Fruit fly (Drosophila melanogaster) Kc167 (cell line): ENCODE measurements around the gene caps.

Experiments used
- Myc ChIP-seq: fragments of >200 bp; optimal IDR thresholded peaks from 2 replicates; lab custom pipeline; 2017; ENCODE audit warnings: missing external identifiers
- Sin3A ChIP-seq: fragments of >200 bp; optimal IDR thresholded peaks from 2 replicates; lab custom pipeline; 2018; ENCODE audit warnings: missing external identifiers
- h ChIP-seq: fragments of >200 bp; optimal IDR thresholded peaks from 3 replicates; lab custom pipeline; 2018; ENCODE audit warnings: missing external identifiers
- insv ChIP-seq: fragments of >200 bp; optimal IDR thresholded peaks from 3 replicates; lab custom pipeline; 2018; ENCODE audit warnings: missing external identifiers
- psq ChIP-seq: fragments of >200 bp; optimal IDR thresholded peaks from 2 replicates; lab custom pipeline; 2017; ENCODE audit warnings: missing external identifiers
- ttk ChIP-seq: sonication (Bioruptor generic); optimal IDR thresholded peaks from 2 replicates; lab custom pipeline; 2017; ENCODE audit warnings: missing external identifiers

caps gene

dm6 chr3L:13217395-13217794 lies 11.1 kb upstream of the caps start:
- TF ChIP-seq psq = no peak
- no peak for TF ChIP-seq insv (lab: Kevin White, UChicago)
- TF ChIP-seq h (lab: Kevin White, UChicago) = no peak
- TF ChIP-seq ttk (lab: Kevin White, UChicago) = no peak
- no peak for TF ChIP-seq Myc (lab: Kevin White, UChicago)
- TF ChIP-seq Sin3A (lab: Kevin White, UChicago) = no peak

- TF ChIP-seq insv (lab: Kevin White, UChicago) (no peak), ttk (lab: Kevin White, UChicago) (no peak), psq (no peak), Myc (lab: Kevin White, UChicago) (no peak), h (lab: Kevin White, UChicago) (no peak), Sin3A (lab: Kevin White, UChicago) (no peak)
Observed at dm6 chr3L:13217968-13218367, 10.5 kb upstream of the caps start.

dm6 chr3L:13223360-13224028 lies 5.0 kb upstream of the caps start:
- no peak for TF ChIP-seq Myc (lab: Kevin White, UChicago)

- no peak for TF ChIP-seq insv (lab: Kevin White, UChicago)
- TF ChIP-seq Myc (lab: Kevin White, UChicago) = no peak
- no peak for TF ChIP-seq Sin3A (lab: Kevin White, UChicago)
- TF ChIP-seq ttk (lab: Kevin White, UChicago) = no peak
- TF ChIP-seq h (lab: Kevin White, UChicago) = no peak
- TF ChIP-seq psq = no peak
Observed at dm6 chr3L:13226894-13227293, 1.6 kb upstream of the caps start.

- TF ChIP-seq insv (lab: Kevin White, UChicago) (no peak), psq (no peak), h (lab: Kevin White, UChicago) (no peak), ttk (lab: Kevin White, UChicago) (no peak), Sin3A (lab: Kevin White, UChicago) (no peak), Myc (lab: Kevin White, UChicago) (no peak)
Observed at dm6 chr3L:13227594-13228501, 644 bp upstream of the caps start.

- TF ChIP-seq ttk (lab: Kevin White, UChicago) = no peak
- no peak for TF ChIP-seq psq
- TF ChIP-seq Sin3A (lab: Kevin White, UChicago) = no peak
- TF ChIP-seq insv (lab: Kevin White, UChicago) = no peak
Observed at dm6 chr3L:13231189-13231588, 2.7 kb downstream of the caps start.

dm6 chr3L:13232747-13233146 lies 4.3 kb downstream of the caps start:
- TF ChIP-seq psq (no peak), insv (lab: Kevin White, UChicago) (no peak), Myc (lab: Kevin White, UChicago) (no peak), Sin3A (lab: Kevin White, UChicago) (no peak), h (lab: Kevin White, UChicago) (no peak), ttk (lab: Kevin White, UChicago) (no peak)

dm6 chr3L:13233646-13234262 lies 5.3 kb downstream of the caps start:
- TF ChIP-seq h (lab: Kevin White, UChicago) (no peak), ttk (lab: Kevin White, UChicago) (no peak), psq (no peak), insv (lab: Kevin White, UChicago) (no peak), Sin3A (lab: Kevin White, UChicago) (no peak), Myc (lab: Kevin White, UChicago) (no peak)

dm6 chr3L:13235495-13236284 lies 7.2 kb downstream of the caps start:
- TF ChIP-seq ttk (lab: Kevin White, UChicago) (no peak), Sin3A (lab: Kevin White, UChicago) (no peak), Myc (lab: Kevin White, UChicago) (no peak), h (lab: Kevin White, UChicago) (no peak), insv (lab: Kevin White, UChicago) (no peak), psq (no peak)

- TF ChIP-seq insv (lab: Kevin White, UChicago) (no peak), Sin3A (lab: Kevin White, UChicago) (no peak), ttk (lab: Kevin White, UChicago) (no peak), psq (no peak), Myc (lab: Kevin White, UChicago) (no peak), h (lab: Kevin White, UChicago) (no peak)
Observed at dm6 chr3L:13236646-13237045, 8.2 kb downstream of the caps start.

- TF ChIP-seq insv (lab: Kevin White, UChicago) = no peak
- no peak for TF ChIP-seq Myc (lab: Kevin White, UChicago)
- TF ChIP-seq ttk (lab: Kevin White, UChicago) = no peak
- no peak for TF ChIP-seq psq
- TF ChIP-seq Sin3A (lab: Kevin White, UChicago) = no peak
- TF ChIP-seq h (lab: Kevin White, UChicago) = no peak
Observed at dm6 chr3L:13237056-13237455, 8.6 kb downstream of the caps start.
